Fruit fly (Drosophila melanogaster): Measurements from ENCODE around the gene CG4669.

The CG4669 gene

DNA sequence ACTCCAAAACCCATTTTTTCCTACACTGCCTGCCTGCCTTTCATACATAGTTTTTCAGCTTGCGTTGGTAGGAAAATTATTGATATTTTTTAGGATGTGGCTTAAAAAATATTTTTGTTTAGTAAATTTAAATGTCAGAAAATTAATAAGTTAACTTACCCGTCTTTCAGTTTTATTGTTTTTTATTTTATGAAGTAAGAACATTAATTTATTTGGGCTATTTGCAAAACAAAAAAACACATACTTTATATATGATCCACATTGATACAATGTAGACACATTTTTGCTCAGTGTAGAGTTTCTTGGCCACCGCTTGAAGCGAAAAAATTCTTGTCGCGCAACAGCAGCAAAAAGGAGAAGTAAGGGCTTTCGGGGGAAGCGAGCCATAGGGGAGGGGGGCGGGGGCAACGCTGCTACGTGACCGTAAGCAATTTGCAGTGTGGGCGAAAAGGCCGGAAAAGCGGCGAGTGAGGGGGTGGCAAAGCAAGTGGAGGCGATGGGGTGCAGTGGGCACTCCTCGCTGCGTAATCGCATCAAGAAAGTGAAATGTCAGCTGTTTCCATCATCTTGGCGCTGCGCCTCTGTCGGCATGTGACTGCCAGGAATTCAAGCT is 45.8 kb downstream of the CG4669 start (continued):
- TF ChIP-seq vvl (GFP tag; IDR thresholded peaks at IDR 0.05) (no peak), CG2712 (tag; optimal IDR thresholded peaks at IDR 0.05) (peak; percentile 72), tup (GFP tag; optimal IDR thresholded peaks at IDR 0.05) (no peak), yki (optimal IDR thresholded peaks at IDR 0.05) (no peak), D (optimal IDR thresholded peaks at IDR 0.05) (no peak), D (GFP tag; optimal IDR thresholded peaks at IDR 0.05) (peak; percentile 30), CG6813 (GFP tag; optimal IDR thresholded peaks at IDR 0.05) (no peak), fd64A (GFP tag; optimal IDR thresholded peaks at IDR 0.05) (no peak), CG12104 (GFP tag; optimal IDR thresholded peaks at IDR 0.05) (no peak), corto (GFP tag; optimal IDR thresholded peaks at IDR 0.05) (no peak), Bteb2 (GFP tag; optimal IDR thresholded peaks at IDR 0.05) (no peak), BtbVII (GFP tag; optimal IDR thresholded peaks at IDR 0.05) (peak; percentile 34), CG9215 (GFP tag; IDR thresholded peaks at IDR 0.05) (no peak), sob (GFP tag; IDR thresholded peaks at IDR 0.05) (peak; percentile 24; the same call in 1 of the 2 replicates), Atf6 (GFP tag; IDR thresholded peaks at IDR 0.05) (no peak), CG32532 (GFP tag; IDR thresholded peaks at IDR 0.05) (0 out of 2 replicates have a peak, but pooled peaks have one; percentile 9), ac (GFP tag; optimal IDR thresholded peaks at IDR 0.05) (no peak), C15 (GFP tag; IDR thresholded peaks at IDR 0.05) (no peak), row (GFP tag; IDR thresholded peaks at IDR 0.05) (peak; percentile 40; the same call in 1 of the 3 replicates), otp (GFP tag; IDR thresholded peaks at IDR 0.05) (no peak), stc (GFP tag; IDR thresholded peaks at IDR 0.05) (peak; percentile 28; the same call in 1 of the 2 replicates), grau (tag; optimal IDR thresholded peaks at IDR 0.05) (peak; percentile 51), Taf1 (GFP tag; IDR thresholded peaks at IDR 0.05) (no peak), CG17568 (GFP tag; optimal IDR thresholded peaks at IDR 0.05) (no peak), CG13123 (GFP tag; optimal IDR thresholded peaks at IDR 0.05) (no peak), phol (tag; optimal IDR thresholded peaks at IDR 0.05) (peak; percentile 67), dpn (GFP tag; optimal IDR thresholded peaks at IDR 0.05) (peak in 1 of 2 experiments; percentile 29), ase (GFP tag; IDR thresholded peaks at IDR 0.05) (0 out of 3 replicates have a peak, but pooled peaks have one; percentile 22), CG9727 (GFP tag; optimal IDR thresholded peaks at IDR 0.05) (peak; percentile 49), Spps (tag; optimal IDR thresholded peaks at IDR 0.05) (no peak), Ets65A (GFP tag) (peak; percentile 29), CG8290 (GFP tag; optimal IDR thresholded peaks at IDR 0.05) (no peak), CG8290 (tag; optimal IDR thresholded peaks at IDR 0.05) (no peak), CG3838 (GFP tag; optimal IDR thresholded peaks at IDR 0.05) (no peak), Nf-YC (tag; optimal IDR thresholded peaks at IDR 0.05) (no peak), ab (GFP tag; optimal IDR thresholded peaks at IDR 0.05) (no peak), Dfd (GFP tag; optimal IDR thresholded peaks at IDR 0.05) (no peak), CG31441 (GFP tag; IDR thresholded peaks at IDR 0.05) (peak; percentile 68), sens (GFP tag) (peak; percentile 75), CG10366 (GFP tag; IDR thresholded peaks at IDR 0.05) (no peak), kni (GFP tag; optimal IDR thresholded peaks at IDR 0.05) (no peak), Vsx1 (GFP tag; optimal IDR thresholded peaks at IDR 0.05) (no peak), dan (GFP tag; IDR thresholded peaks at IDR 0.05) (no peak), E2f2 (GFP tag; IDR thresholded peaks at IDR 0.05) (no peak), Scr (GFP tag; IDR thresholded peaks at IDR 0.05; ENCODE audit: partially characterized antibody) (no peak), CG5245 (GFP tag; optimal IDR thresholded peaks at IDR 0.05) (no peak), nerfin-1 (tag; optimal IDR thresholded peaks at IDR 0.05) (peak; percentile 49), CG3726 (GFP tag; IDR thresholded peaks at IDR 0.05) (no peak), CG16813 (GFP tag; IDR thresholded peaks at IDR 0.05; ENCODE audit: partially characterized antibody) (no peak), Abd-B (GFP tag; optimal IDR thresholded peaks at IDR 0.05) (peak; percentile 43), esg (GFP tag; conservative IDR thresholded peaks at IDR 0.05) (peak; percentile 25; the same call in 1 of the 2 replicates), lmd (GFP tag; IDR thresholded peaks at IDR 0.05) (peak; percentile 29; the same call in 1 of the 2 replicates)

Measured in whole organism, embryonic.